Fruit fly (Drosophila melanogaster) whole organism, embryonic: ENCODE results near the gene PIG-Q.
A peak's percentile ranks its signal among the peaks of the same experiment; 100 is the strongest.

Experiments
- CG13424 ChIP-seq: fragments of 200-800 bp; sonication (Bioruptor generic); optimal IDR thresholded peaks from 2 replicates; lab custom pipeline; 2019; ENCODE audit warnings: missing biosample characterization, mild to moderate bottlenecking, missing genetic modification characterization, moderate library complexity
- CG14014 ChIP-seq: fragments of 200-800 bp; sonication (Bioruptor generic); IDR thresholded peaks from 2 replicates; pipeline ENCODE4 v1.3.6; 2022; ENCODE audit warnings: missing biosample characterization, missing genetic modification characterization
- CG8924 ChIP-seq: fragments of 200-800 bp; optimal IDR thresholded peaks from 3 replicates; lab custom pipeline; 2019; ENCODE audit warnings: missing biosample characterization, mild to moderate bottlenecking, missing genetic modification characterization, moderate library complexity
- Doc3 ChIP-seq: fragments of 200-800 bp; sonication (Bioruptor generic); IDR thresholded peaks from 3 replicates; pipeline ENCODE4 v1.3.6; 2022; ENCODE audit warnings: missing biosample characterization, missing genetic modification characterization; ENCODE audit not compliant: partially characterized antibody
- GATAe ChIP-seq: fragments of 200-800 bp; sonication (Bioruptor generic); conservative IDR thresholded peaks from 2 replicates; pipeline ENCODE4 v1.3.6; 2022; ENCODE audit warnings: missing biosample characterization, missing genetic modification characterization
- Hr39 ChIP-seq: fragments of >200 bp; optimal IDR thresholded peaks from 2 replicates; lab custom pipeline; 2017
- MESR4 ChIP-seq: fragments of 200-800 bp; sonication (Bioruptor generic); optimal IDR thresholded peaks from 2 replicates; lab custom pipeline; 2018; ENCODE audit warnings: missing biosample characterization, mild to moderate bottlenecking, missing genetic modification characterization, moderate library complexity
- hb ChIP-seq: fragments of 200-800 bp; sonication (Bioruptor generic); IDR thresholded peaks from 3 replicates; pipeline ENCODE4 v1.3.6; 2022; ENCODE audit warnings: missing biosample characterization, missing genetic modification characterization; ENCODE audit not compliant: partially characterized antibody
- row ChIP-seq: fragments of 200-800 bp; sonication (Bioruptor generic); IDR thresholded peaks from 3 replicates; pipeline ENCODE4 v1.3.6; 2022; ENCODE audit warnings: missing biosample characterization, missing genetic modification characterization

DNA sequence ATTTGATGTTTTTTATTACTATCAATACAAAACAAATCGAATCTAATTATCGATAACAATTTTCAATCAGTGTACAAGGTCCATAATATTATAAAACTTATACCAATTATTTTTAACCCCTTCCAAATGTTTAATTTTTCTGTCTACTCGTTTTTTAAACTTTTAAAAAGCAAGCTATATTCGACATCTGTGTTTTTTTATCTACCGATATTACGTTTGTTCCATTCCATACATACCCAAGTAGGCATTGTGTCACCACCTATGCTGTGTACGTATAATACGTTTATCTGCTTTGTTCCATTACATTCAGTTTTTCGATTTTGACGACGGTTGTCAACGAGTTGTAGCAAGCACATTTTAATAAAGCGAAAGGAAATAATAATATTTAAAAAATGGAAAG lies 2.4 kb downstream of the PIG-Q start, which contains the start of gene nonA:
- TF ChIP-seq hb (GFP tag; lab: Robert Waterston, UW) (no peak), CG14014 (GFP tag; lab: Robert Waterston, UW) (no peak), Doc3 (no peak), Hr39 (no peak), CG8924 (tag; lab: Kevin White, UChicago) (peak; percentile 22), MESR4 (GFP tag; lab: Kevin White, UChicago) (peak; percentile 58), row (GFP tag; lab: Robert Waterston, UW) (peak; percentile 60; the same call in 1 of the 3 replicates), CG13424 (tag; lab: Kevin White, UChicago) (no peak), GATAe (GFP tag; lab: Robert Waterston, UW) (no peak)
